Worm (Caenorhabditis elegans) whole organism, late embryonic: ENCODE measurements around the gene ZK380.2.

Experiments
- dve-1 ChIP-seq: sonication (generic microtip); optimal IDR thresholded peaks from 2 replicates; lab custom pipeline; 2017; ENCODE audit warnings: antibody characterized with exemption, mild to moderate bottlenecking, missing genetic modification characterization, missing compliant biosample characterization
- pha-4 ChIP-seq: fragments of 150-350 bp; optimal IDR thresholded peaks from 2 replicates; lab custom pipeline; 2018; ENCODE audit warnings: missing biosample characterization, missing genetic modification reagents, missing genetic modification characterization

DNA sequence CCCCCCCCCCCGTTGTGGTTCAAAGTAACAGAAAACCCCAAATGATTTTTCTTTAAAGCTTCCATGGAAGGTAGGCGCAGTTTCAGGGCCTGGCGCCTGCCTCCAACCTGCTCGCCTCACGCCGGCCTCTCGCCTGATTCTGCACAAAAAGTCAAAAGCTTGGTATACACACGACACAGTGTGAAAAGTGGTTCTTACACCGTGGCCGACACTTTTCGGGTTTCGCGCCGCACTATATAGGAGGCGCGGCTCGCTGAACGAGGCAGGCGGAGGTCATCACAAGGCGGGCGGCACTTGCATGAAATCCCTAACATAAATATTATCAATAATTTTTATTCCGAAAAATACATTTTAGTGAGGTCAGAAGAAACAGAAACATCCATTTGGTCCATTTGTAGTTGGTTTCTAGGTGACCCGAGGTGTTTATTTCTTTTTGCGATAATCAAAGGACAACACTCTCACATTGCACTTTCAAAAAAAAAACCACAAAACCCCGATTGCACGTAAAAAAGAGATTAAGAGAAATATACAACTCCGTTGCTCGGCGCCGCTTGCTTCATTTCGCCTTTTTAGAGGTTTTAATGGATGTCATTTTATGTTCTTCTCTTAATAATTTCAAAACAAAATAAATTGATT is at the start of gene ZK380.2:
- TF ChIP-seq pha-4 (tag; lab: Kevin White, UChicago) = no peak
- TF ChIP-seq dve-1 (tag; lab: Kevin White, UChicago) = no peak
